Worm (Caenorhabditis elegans) whole organism, L4 larva: ENCODE data around the gene rpn-1.

Experiments
- F10B5.3 ChIP-seq: sonication (generic microtip); optimal IDR thresholded peaks from 2 replicates; lab custom pipeline; 2016; ENCODE audit warnings: mild to moderate bottlenecking, missing genetic modification characterization, missing compliant biosample characterization
- F26F4.8 ChIP-seq: fragments of 200-800 bp; sonication (Bioruptor generic); conservative IDR thresholded peaks from 2 replicates; pipeline ENCODE4 v1.3.6; 2022; ENCODE audit warnings: missing genetic modification characterization, missing compliant biosample characterization
- F37D6.2 ChIP-seq: sonication (generic microtip); optimal IDR thresholded peaks from 2 replicates; lab custom pipeline; 2016; ENCODE audit warnings: mild to moderate bottlenecking, missing genetic modification characterization, missing compliant biosample characterization
- T26A8.4 ChIP-seq: fragments of 200-800 bp; sonication (Bioruptor generic); IDR thresholded peaks from 2 replicates; pipeline ENCODE4 v1.3.6; 2022; ENCODE audit warnings: missing genetic modification characterization, missing compliant biosample characterization
- Y48G9A.11 ChIP-seq: fragments of 200-800 bp; sonication (Bioruptor generic); IDR thresholded peaks from 2 replicates; pipeline ENCODE4 v1.3.6; 2022; ENCODE audit warnings: missing genetic modification reagents, missing genetic modification characterization, missing compliant biosample characterization
- Y75B8A.6 ChIP-seq: fragments of 200-800 bp; sonication (Bioruptor generic); IDR thresholded peaks from 2 replicates; pipeline ENCODE4 v1.3.6; 2022; ENCODE audit warnings: missing genetic modification reagents, missing genetic modification characterization, missing compliant biosample characterization
- ZK337.2 ChIP-seq: fragments of 200-800 bp; sonication (Bioruptor generic); IDR thresholded peaks from 2 replicates; pipeline ENCODE4 v1.3.6; 2022; ENCODE audit warnings: missing genetic modification reagents, missing genetic modification characterization, missing compliant biosample characterization
- ama-1 ChIP-seq: fragments of 150-350 bp; optimal IDR thresholded peaks from 2 replicates; lab custom pipeline; 2014; ENCODE audit warnings: inconsistent platforms, mixed read lengths
- arid-1 ChIP-seq: fragments of 200-800 bp; sonication (Bioruptor generic); conservative IDR thresholded peaks from 2 replicates; pipeline ENCODE4 v1.3.6; 2022; ENCODE audit warnings: missing genetic modification reagents, missing genetic modification characterization, missing compliant biosample characterization
- ceh-20 ChIP-seq: fragments of 200-800 bp; sonication (Bioruptor generic); IDR thresholded peaks from 2 replicates; pipeline ENCODE4 v1.3.6; 2022; ENCODE audit warnings: missing genetic modification reagents, missing genetic modification characterization, missing compliant biosample characterization
- ceh-32 ChIP-seq: sonication (generic microtip); optimal IDR thresholded peaks from 2 replicates; lab custom pipeline; 2016; ENCODE audit warnings: mild to moderate bottlenecking, missing genetic modification characterization, missing compliant biosample characterization; ENCODE audit not compliant: poor library complexity
- ceh-44 ChIP-seq: fragments of 200-800 bp; sonication (Bioruptor generic); IDR thresholded peaks from 2 replicates; pipeline ENCODE4 v1.3.6; 2022; ENCODE audit warnings: missing genetic modification reagents, missing genetic modification characterization, missing compliant biosample characterization
- ceh-62 ChIP-seq: sonication (generic microtip); optimal IDR thresholded peaks from 2 replicates; lab custom pipeline; 2017; ENCODE audit warnings: missing biosample characterization, missing genetic modification characterization
- ces-1 ChIP-seq: fragments of 150-350 bp; sonication (generic microtip); optimal IDR thresholded peaks from 4 replicates; lab custom pipeline; 2014; ENCODE audit warnings: missing biosample characterization, missing genetic modification reagents, missing genetic modification characterization
- daf-16 ChIP-seq, 3 experiments: sonication (generic microtip); optimal IDR thresholded peaks; 2 replicates each; lab custom pipeline; 2016 to 2017; ENCODE audit warnings: missing genetic modification characterization in 3 of 3, missing genetic modification reagents in 3 of 3, mild to moderate bottlenecking in 2 of 3, missing compliant biosample characterization in 2 of 3, missing biosample characterization in 1 of 3, moderate library complexity in 1 of 3
- daf-19 ChIP-seq: fragments of 200-800 bp; sonication (Bioruptor generic); conservative IDR thresholded peaks from 2 replicates; pipeline ENCODE4 v1.3.6; 2022; ENCODE audit warnings: missing genetic modification characterization, missing compliant biosample characterization
- dmd-8 ChIP-seq: fragments of 200-800 bp; sonication (Bioruptor generic); IDR thresholded peaks from 2 replicates; pipeline ENCODE4 v1.3.6; 2022; ENCODE audit warnings: missing genetic modification characterization, missing compliant biosample characterization
- dmd-9 ChIP-seq: fragments of 200-800 bp; sonication (Bioruptor generic); IDR thresholded peaks from 2 replicates; pipeline ENCODE4 v1.3.6; 2022; ENCODE audit warnings: missing genetic modification reagents, missing genetic modification characterization, missing compliant biosample characterization
- dpl-1 ChIP-seq: fragments of 150-350 bp; optimal IDR thresholded peaks from 2 replicates; lab custom pipeline; 2014; ENCODE audit warnings: missing biosample characterization, missing genetic modification reagents, missing genetic modification characterization
- duxl-1 ChIP-seq: sonication (generic microtip); optimal IDR thresholded peaks from 2 replicates; lab custom pipeline; 2016; ENCODE audit warnings: mild to moderate bottlenecking, missing genetic modification characterization, moderate library complexity, missing compliant biosample characterization; ENCODE audit not compliant: poor library complexity
- egl-43 ChIP-seq: fragments of 200-800 bp; sonication (Bioruptor generic); IDR thresholded peaks from 2 replicates; pipeline ENCODE4 v1.3.6; 2022; ENCODE audit warnings: missing genetic modification reagents, missing genetic modification characterization, missing compliant biosample characterization
- fos-1 ChIP-seq: fragments of 150-350 bp; optimal IDR thresholded peaks from 2 replicates; lab custom pipeline; 2014; ENCODE audit warnings: missing biosample characterization, missing genetic modification characterization
- hlh-30 ChIP-seq: sonication (generic microtip); optimal IDR thresholded peaks from 2 replicates; lab custom pipeline; 2017; ENCODE audit warnings: antibody characterized with exemption, mild to moderate bottlenecking, missing genetic modification characterization, missing compliant biosample characterization; ENCODE audit not compliant: insufficient read depth
- hmg-1.1 ChIP-seq: fragments of 200-800 bp; sonication (Bioruptor generic); IDR thresholded peaks from 2 replicates; pipeline ENCODE4 v1.3.6; 2022; ENCODE audit warnings: missing genetic modification reagents, missing genetic modification characterization, missing compliant biosample characterization
- jun-1 ChIP-seq: fragments of 150-350 bp; optimal IDR thresholded peaks from 2 replicates; lab custom pipeline; 2014; ENCODE audit warnings: missing biosample characterization, missing genetic modification reagents, missing genetic modification characterization
- lim-7 ChIP-seq: fragments of 200-800 bp; sonication (Bioruptor generic); IDR thresholded peaks from 2 replicates; pipeline ENCODE4 v1.3.6; 2022; ENCODE audit warnings: missing genetic modification characterization, missing compliant biosample characterization
- lin-39 ChIP-seq: fragments of 150-350 bp; optimal IDR thresholded peaks from 2 replicates; lab custom pipeline; 2014; ENCODE audit warnings: missing biosample characterization, missing genetic modification reagents, missing genetic modification characterization
- lir-3 ChIP-seq: sonication (generic microtip); optimal IDR thresholded peaks from 2 replicates; lab custom pipeline; 2016; ENCODE audit warnings: mild to moderate bottlenecking, missing genetic modification characterization, missing compliant biosample characterization
- madf-5 ChIP-seq, 2 experiments: fragments of 200-800 bp; sonication (Bioruptor generic); IDR thresholded peaks; 2 replicates each; pipeline ENCODE4 v1.3.6; 2022; ENCODE audit warnings: missing compliant biosample characterization in 2 of 2, missing genetic modification characterization in 2 of 2
- mxl-3 ChIP-seq: fragments of 200-800 bp; sonication (Bioruptor generic); optimal IDR thresholded peaks from 2 replicates; lab custom pipeline; 2018; ENCODE audit warnings: mild to moderate bottlenecking, missing genetic modification characterization, missing compliant biosample characterization
- nhr-102 ChIP-seq: sonication (generic microtip); optimal IDR thresholded peaks from 2 replicates; lab custom pipeline; 2016; ENCODE audit warnings: mild to moderate bottlenecking, missing genetic modification characterization, moderate library complexity, missing compliant biosample characterization
- nhr-11 ChIP-seq: fragments of 150-350 bp; optimal IDR thresholded peaks from 2 replicates; lab custom pipeline; 2014; ENCODE audit warnings: missing biosample characterization, missing genetic modification characterization
- nhr-111 ChIP-seq: fragments of 200-800 bp; sonication (Bioruptor generic); optimal IDR thresholded peaks from 2 replicates; lab custom pipeline; 2018; ENCODE audit warnings: mild to moderate bottlenecking, missing genetic modification characterization, missing compliant biosample characterization
- nhr-237 ChIP-seq: sonication (generic microtip); optimal IDR thresholded peaks from 2 replicates; lab custom pipeline; 2017; ENCODE audit warnings: missing biosample characterization, missing genetic modification characterization
- nhr-25 ChIP-seq: sonication (generic microtip); optimal IDR thresholded peaks from 2 replicates; lab custom pipeline; 2017; ENCODE audit warnings: missing genetic modification characterization, mild to moderate bottlenecking, missing compliant biosample characterization, antibody characterized with exemption, moderate library complexity, borderline replicate concordance; ENCODE audit not compliant: insufficient read depth
- nhr-28 ChIP-seq: fragments of 150-350 bp; optimal IDR thresholded peaks from 2 replicates; lab custom pipeline; 2014; ENCODE audit warnings: missing biosample characterization, missing genetic modification characterization
- nhr-42 ChIP-seq: fragments of 200-800 bp; sonication (Bioruptor generic); IDR thresholded peaks from 2 replicates; pipeline ENCODE4 v1.3.6; 2022; ENCODE audit warnings: missing genetic modification characterization, missing compliant biosample characterization
- nhr-76 ChIP-seq: fragments of 150-350 bp; optimal IDR thresholded peaks from 2 replicates; lab custom pipeline; 2014; ENCODE audit warnings: missing biosample characterization, missing genetic modification characterization
- nhr-77 ChIP-seq: fragments of 150-350 bp; optimal IDR thresholded peaks from 2 replicates; lab custom pipeline; 2014; ENCODE audit warnings: missing biosample characterization, missing genetic modification characterization
- pha-4 ChIP-seq, 2 experiments: fragments of 150-350 bp in 1 of 2; fragments of 200-800 bp in 1 of 2; sonication (Bioruptor generic) in 1 of 2; IDR thresholded peaks in 1 of 2; optimal IDR thresholded peaks in 1 of 2; 2 replicates each; pipeline versions ENCODE4 v1.3.6 to Lab custom; 2014 to 2022; ENCODE audit warnings: missing genetic modification characterization in 2 of 2, missing genetic modification reagents in 2 of 2, missing biosample characterization in 1 of 2, missing compliant biosample characterization in 1 of 2
- saeg-2 ChIP-seq: fragments of 200-800 bp; sonication (Bioruptor generic); IDR thresholded peaks from 2 replicates; pipeline ENCODE4 v1.3.6; 2022; ENCODE audit warnings: missing genetic modification reagents, missing genetic modification characterization, missing compliant biosample characterization
- snpc-1.2 ChIP-seq: fragments of 200-800 bp; sonication (Bioruptor generic); IDR thresholded peaks from 2 replicates; pipeline ENCODE4 v1.3.6; 2022; ENCODE audit warnings: missing genetic modification reagents, missing genetic modification characterization, missing compliant biosample characterization
- spr-1 ChIP-seq: sonication (generic microtip); optimal IDR thresholded peaks from 2 replicates; lab custom pipeline; 2016; ENCODE audit warnings: mild to moderate bottlenecking, missing genetic modification characterization, missing compliant biosample characterization
- unc-39 ChIP-seq: sonication (generic microtip); optimal IDR thresholded peaks from 2 replicates; lab custom pipeline; 2017; ENCODE audit warnings: missing biosample characterization, missing genetic modification characterization
- unc-62 ChIP-seq, 3 experiments: fragments of 150-350 bp in 1 of 3; sonication (generic microtip); optimal IDR thresholded peaks in 2 of 3; peaks in 1 of 3; 1 replicate in 1 of 3; 2 replicates in 2 of 3; lab custom pipeline; 2014 to 2017; ENCODE audit warnings: missing biosample characterization in 3 of 3, missing genetic modification characterization in 3 of 3, missing genetic modification reagents in 3 of 3, missing genotype in 1 of 3
- vab-7 ChIP-seq: fragments of 200-800 bp; sonication (Bioruptor generic); IDR thresholded peaks from 2 replicates; pipeline ENCODE4 v1.3.6; 2022; ENCODE audit warnings: missing genetic modification reagents, missing genetic modification characterization, missing compliant biosample characterization
- zfp-2 ChIP-seq: sonication (generic microtip); optimal IDR thresholded peaks from 2 replicates; lab custom pipeline; 2016; ENCODE audit warnings: mild to moderate bottlenecking, missing genetic modification characterization, missing compliant biosample characterization
- zip-11 ChIP-seq: fragments of 200-800 bp; sonication (Bioruptor generic); IDR thresholded peaks from 2 replicates; pipeline ENCODE4 v1.3.6; 2022; ENCODE audit warnings: missing genetic modification characterization, missing compliant biosample characterization
- ztf-7 ChIP-seq: fragments of 150-350 bp; optimal IDR thresholded peaks from 2 replicates; lab custom pipeline; 2014; ENCODE audit warnings: missing biosample characterization, missing genetic modification characterization

The rpn-1 gene

ce11 chrIV:6878912-6879554 is 30.7 kb downstream of the rpn-1 start (continued):
- no peak for TF ChIP-seq nhr-237 (tag; lab: Kevin White, UChicago)
- TF ChIP-seq ceh-32 (tag; lab: Kevin White, UChicago) = no peak
- no peak for TF ChIP-seq zfp-2
- TF ChIP-seq F10B5.3 = no peak
- no peak for TF ChIP-seq snpc-1.2 (GFP tag; lab: Robert Waterston, UW)
- no peak for TF ChIP-seq ceh-62 (tag; lab: Kevin White, UChicago)
- TF ChIP-seq F26F4.8 (GFP tag; lab: Robert Waterston, UW) = no peak
- no peak for TF ChIP-seq lim-7 (GFP tag; lab: Robert Waterston, UW)
- TF ChIP-seq fos-1 (tag; lab: Kevin White, UChicago) = no peak
- no peak for TF ChIP-seq zip-11 (GFP tag; lab: Robert Waterston, UW)
- TF ChIP-seq ZK337.2 (GFP tag; lab: Robert Waterston, UW) = no peak
- no peak for TF ChIP-seq ama-1 (lab: Kevin White, UChicago)
- TF ChIP-seq vab-7 (GFP tag; lab: Robert Waterston, UW) = no peak
- no peak for TF ChIP-seq nhr-25 (tag; lab: Kevin White, UChicago)
- TF ChIP-seq mxl-3 (GFP tag; lab: Kevin White, UChicago) = no peak
- no peak for TF ChIP-seq lir-3 (tag; lab: Kevin White, UChicago)
- TF ChIP-seq hlh-30 (tag; lab: Kevin White, UChicago) = peak; percentile 72
- TF ChIP-seq nhr-28 (tag; lab: Kevin White, UChicago) = no peak
- TF ChIP-seq T26A8.4 = no peak
- TF ChIP-seq jun-1 (tag; lab: Kevin White, UChicago) = no peak
- TF ChIP-seq ceh-20 (GFP tag; lab: Robert Waterston, UW) = 0 out of 2 replicates have a peak, but pooled peaks have one; percentile 7
- TF ChIP-seq spr-1 (tag; lab: Kevin White, UChicago) = no peak
- TF ChIP-seq dmd-8 (GFP tag; lab: Robert Waterston, UW) = no peak
- peak in 1 of 2 experiments; percentile 96 for TF ChIP-seq unc-62 (GFP tag; optimal IDR thresholded peaks at IDR 0.05 in 1 of 2; lab: Kevin White, UChicago)
- TF ChIP-seq unc-62 (tag; optimal IDR thresholded peaks at IDR 0.05; lab: Kevin White, UChicago) = no peak
- no peak for TF ChIP-seq ces-1 (GFP tag; lab: Kevin White, UChicago)
- TF ChIP-seq nhr-76 (tag; lab: Kevin White, UChicago) = no peak
- TF ChIP-seq F37D6.2 (tag; lab: Kevin White, UChicago) = peak; percentile 24
- no peak for TF ChIP-seq nhr-42 (GFP tag; lab: Robert Waterston, UW)
- TF ChIP-seq nhr-77 (tag; lab: Kevin White, UChicago) = no peak
- no peak for TF ChIP-seq daf-19 (GFP tag; lab: Robert Waterston, UW)
- 0 out of 2 replicates have a peak, but pooled peaks have one; percentile 35 for TF ChIP-seq hmg-1.1 (GFP tag; lab: Robert Waterston, UW)
- TF ChIP-seq Y75B8A.6 = no peak
- TF ChIP-seq lin-39 (tag; lab: Kevin White, UChicago) = no peak
- TF ChIP-seq nhr-102 (tag; lab: Kevin White, UChicago) = no peak
- TF ChIP-seq dpl-1 = no peak
- TF ChIP-seq daf-16 (GFP tag; optimal IDR thresholded peaks at IDR 0.05; lab: Kevin White, UChicago) = peak in 1 of 2 experiments; percentile 66
- no peak for TF ChIP-seq daf-16 (tag; optimal IDR thresholded peaks at IDR 0.05; lab: Kevin White, UChicago)
- no peak for TF ChIP-seq Y48G9A.11 (GFP tag; lab: Robert Waterston, UW)
- no peak for TF ChIP-seq unc-39 (tag; lab: Kevin White, UChicago)
- TF ChIP-seq nhr-11 (tag; lab: Kevin White, UChicago) = peak; percentile 84
- no peak for TF ChIP-seq ceh-44 (GFP tag; lab: Robert Waterston, UW)
- no peak for TF ChIP-seq nhr-111 (GFP tag; lab: Kevin White, UChicago)
- TF ChIP-seq pha-4 (GFP tag; IDR thresholded peaks at IDR 0.05; lab: Robert Waterston, UW) = 0 out of 2 replicates have a peak, but pooled peaks have one; percentile 44
- peak; percentile 11 for TF ChIP-seq pha-4 (tag; optimal IDR thresholded peaks at IDR 0.05; lab: Kevin White, UChicago)
- no peak for TF ChIP-seq madf-5 (GFP tag; IDR thresholded peaks at IDR 0.05; lab: Robert Waterston, UW)
- no peak for TF ChIP-seq saeg-2
- TF ChIP-seq egl-43 = no peak
- TF ChIP-seq ztf-7 (tag; lab: Kevin White, UChicago) = no peak
- TF ChIP-seq arid-1 (GFP tag; lab: Robert Waterston, UW) = no peak
- no peak for TF ChIP-seq dmd-9 (GFP tag; lab: Robert Waterston, UW)
- no peak for TF ChIP-seq duxl-1
